Worm (Caenorhabditis elegans) whole organism, young adult: ENCODE results near the gene Y39A1A.24.

Source experiments
- B0019.2 ChIP-seq: fragments of 200-800 bp; sonication (Bioruptor generic); conservative IDR thresholded peaks from 2 replicates; pipeline ENCODE4 v1.3.6; 2022; ENCODE audit warnings: missing genetic modification reagents, missing genetic modification characterization, missing compliant biosample characterization
- B0336.3 ChIP-seq: fragments of 200-800 bp; sonication (Bioruptor generic); IDR thresholded peaks from 2 replicates; pipeline ENCODE4 v1.3.6; 2022; ENCODE audit warnings: missing genetic modification characterization, missing compliant biosample characterization
- C06A6.2 ChIP-seq: fragments of 200-800 bp; sonication (Bioruptor generic); conservative IDR thresholded peaks from 2 replicates; pipeline ENCODE4 v1.3.6; 2022; ENCODE audit warnings: missing genetic modification characterization, missing compliant biosample characterization
- D2030.7 ChIP-seq: fragments of 200-800 bp; sonication (Bioruptor generic); IDR thresholded peaks from 2 replicates; pipeline ENCODE4 v1.3.6; 2022; ENCODE audit warnings: missing genetic modification reagents, missing genetic modification characterization, missing compliant biosample characterization
- F23B12.7 ChIP-seq: sonication (generic microtip); optimal IDR thresholded peaks from 2 replicates; lab custom pipeline; 2017; ENCODE audit warnings: missing genetic modification characterization, mild to moderate bottlenecking, missing compliant biosample characterization, antibody characterized with exemption, moderate library complexity; ENCODE audit not compliant: insufficient read depth
- Y53G8AR.9 ChIP-seq: fragments of 200-800 bp; sonication (Bioruptor generic); conservative IDR thresholded peaks from 2 replicates; pipeline ENCODE4 v1.3.6; 2022; ENCODE audit warnings: missing genetic modification reagents, missing genetic modification characterization, missing compliant biosample characterization
- Y79H2A.3 ChIP-seq: fragments of 200-800 bp; sonication (Bioruptor generic); conservative IDR thresholded peaks from 2 replicates; pipeline ENCODE4 v1.3.6; 2022; ENCODE audit warnings: missing genetic modification reagents, missing genetic modification characterization, missing compliant biosample characterization
- akir-1 ChIP-seq: fragments of 200-800 bp; sonication (Bioruptor generic); optimal IDR thresholded peaks from 2 replicates; lab custom pipeline; 2018; ENCODE audit warnings: mild to moderate bottlenecking, missing genetic modification characterization, moderate library complexity, missing compliant biosample characterization
- ama-1 ChIP-seq, 3 experiments: fragments of 150-350 bp in 1 of 3; sonication (generic microtip) in 2 of 3; optimal IDR thresholded peaks; 2 replicates each; lab custom pipeline; 2014 to 2018; ENCODE audit warnings: missing biosample characterization in 2 of 3, missing genetic modification characterization in 2 of 3, missing genetic modification reagents in 2 of 3
- atf-7 ChIP-seq: sonication (generic microtip); optimal IDR thresholded peaks from 2 replicates; lab custom pipeline; 2017; ENCODE audit warnings: mild to moderate bottlenecking, missing genetic modification characterization, missing compliant biosample characterization
- athp-1 ChIP-seq: sonication (generic microtip); optimal IDR thresholded peaks from 2 replicates; lab custom pipeline; 2017; ENCODE audit warnings: mild to moderate bottlenecking, missing genetic modification characterization, missing compliant biosample characterization
- attf-5 ChIP-seq: fragments of 200-800 bp; sonication (Bioruptor generic); optimal IDR thresholded peaks from 2 replicates; lab custom pipeline; 2018; ENCODE audit warnings: mild to moderate bottlenecking, missing genetic modification characterization, missing compliant biosample characterization
- ceh-40 ChIP-seq: fragments of 200-800 bp; sonication (Bioruptor generic); IDR thresholded peaks from 2 replicates; pipeline ENCODE4 v1.3.6; 2022; ENCODE audit warnings: missing genetic modification characterization, missing compliant biosample characterization
- ceh-91 ChIP-seq: fragments of 200-800 bp; sonication (Bioruptor generic); IDR thresholded peaks from 2 replicates; pipeline ENCODE4 v1.3.6; 2022; ENCODE audit warnings: missing genetic modification reagents, missing genetic modification characterization, missing compliant biosample characterization
- dox-1 ChIP-seq: fragments of 200-800 bp; sonication (Bioruptor generic); IDR thresholded peaks from 2 replicates; pipeline ENCODE4 v1.3.6; 2022; ENCODE audit warnings: missing genetic modification reagents, missing genetic modification characterization, missing compliant biosample characterization
- dpl-1 ChIP-seq: fragments of 150-350 bp; optimal IDR thresholded peaks from 2 replicates; lab custom pipeline; 2014; ENCODE audit warnings: missing biosample characterization, missing genetic modification reagents, missing genetic modification characterization
- ekl-4 ChIP-seq: fragments of 200-800 bp; sonication (Bioruptor generic); IDR thresholded peaks from 2 replicates; pipeline ENCODE4 v1.3.6; 2022; ENCODE audit warnings: missing genetic modification reagents, missing genetic modification characterization, missing compliant biosample characterization
- fkh-3 ChIP-seq: sonication (generic microtip); optimal IDR thresholded peaks from 2 replicates; lab custom pipeline; 2016; ENCODE audit warnings: mild to moderate bottlenecking, missing genetic modification characterization, missing compliant biosample characterization
- gei-17 ChIP-seq: fragments of 200-800 bp; sonication (Bioruptor generic); optimal IDR thresholded peaks from 2 replicates; lab custom pipeline; 2018; ENCODE audit warnings: mild to moderate bottlenecking, missing genetic modification characterization, missing compliant biosample characterization
- hmg-1.2 ChIP-seq: fragments of 200-800 bp; sonication (Bioruptor generic); IDR thresholded peaks from 2 replicates; pipeline ENCODE4 v1.3.6; 2022; ENCODE audit warnings: missing genetic modification reagents, missing genetic modification characterization, missing compliant biosample characterization
- lag-1 ChIP-seq: fragments of 200-800 bp; sonication (Bioruptor generic); IDR thresholded peaks from 2 replicates; pipeline ENCODE4 v1.3.6; 2022; ENCODE audit warnings: missing genetic modification reagents, missing genetic modification characterization, missing compliant biosample characterization
- lin-26 ChIP-seq: fragments of 200-800 bp; sonication (Bioruptor generic); IDR thresholded peaks from 2 replicates; pipeline ENCODE4 v1.3.6; 2022; ENCODE audit warnings: missing genetic modification reagents, missing genetic modification characterization, missing compliant biosample characterization
- lin-35 ChIP-seq, 3 experiments: fragments of 150-350 bp in 2 of 3; sonication (generic microtip) in 1 of 3; optimal IDR thresholded peaks; 2 replicates each; lab custom pipeline; 2014 to 2018; ENCODE audit warnings: missing biosample characterization in 3 of 3, missing genetic modification characterization in 3 of 3, missing genetic modification reagents in 3 of 3
- lir-1 ChIP-seq: fragments of 200-800 bp; sonication (Bioruptor generic); conservative IDR thresholded peaks from 2 replicates; pipeline ENCODE4 v1.3.6; 2022; ENCODE audit warnings: missing genetic modification reagents, missing genetic modification characterization, missing compliant biosample characterization
- madf-3 ChIP-seq: fragments of 200-800 bp; sonication (Bioruptor generic); IDR thresholded peaks from 2 replicates; pipeline ENCODE4 v1.3.6; 2022; ENCODE audit warnings: missing genetic modification reagents, missing genetic modification characterization, missing compliant biosample characterization
- madf-6 ChIP-seq: fragments of 200-800 bp; sonication (Bioruptor generic); IDR thresholded peaks from 2 replicates; pipeline ENCODE4 v1.3.6; 2022; ENCODE audit warnings: missing genetic modification reagents, missing genetic modification characterization, missing compliant biosample characterization
- mes-4 ChIP-seq: sonication (generic microtip); optimal IDR thresholded peaks from 2 replicates; lab custom pipeline; 2016; ENCODE audit warnings: missing genotype, missing genetic modification characterization, missing compliant biosample characterization
- mxl-1 ChIP-seq: sonication (generic microtip); optimal IDR thresholded peaks from 2 replicates; lab custom pipeline; 2016; ENCODE audit warnings: missing genetic modification characterization, missing compliant biosample characterization
- nfya-1 ChIP-seq: sonication (generic microtip); optimal IDR thresholded peaks from 2 replicates; lab custom pipeline; 2017; ENCODE audit warnings: antibody characterized with exemption, missing compliant biosample characterization, missing genetic modification characterization, borderline replicate concordance; ENCODE audit not compliant: insufficient read depth
- nfyb-1 ChIP-seq: fragments of 200-800 bp; sonication (Bioruptor generic); IDR thresholded peaks from 2 replicates; pipeline ENCODE4 v1.3.6; 2022; ENCODE audit warnings: missing genetic modification reagents, missing genetic modification characterization, missing compliant biosample characterization
- nhr-179 ChIP-seq: sonication (generic microtip); optimal IDR thresholded peaks from 2 replicates; lab custom pipeline; 2016; ENCODE audit warnings: mild to moderate bottlenecking, missing genetic modification characterization, missing compliant biosample characterization
- nhr-27 ChIP-seq: fragments of 200-800 bp; sonication (Bioruptor generic); optimal IDR thresholded peaks from 2 replicates; lab custom pipeline; 2018; ENCODE audit warnings: mild to moderate bottlenecking, missing genetic modification characterization, moderate library complexity, missing compliant biosample characterization
- pha-4 ChIP-seq: fragments of 150-350 bp; sonication (generic microtip); optimal IDR thresholded peaks from 2 replicates; lab custom pipeline; 2014; ENCODE audit warnings: missing biosample characterization, missing genetic modification reagents, missing genetic modification characterization
- repo-1 ChIP-seq: sonication (generic microtip); optimal IDR thresholded peaks from 2 replicates; lab custom pipeline; 2017; ENCODE audit warnings: mild to moderate bottlenecking, missing genetic modification characterization, missing compliant biosample characterization
- snpc-1.1 ChIP-seq: sonication (generic microtip); optimal IDR thresholded peaks from 2 replicates; lab custom pipeline; 2017; ENCODE audit warnings: missing genetic modification characterization, mild to moderate bottlenecking, missing compliant biosample characterization, antibody characterized with exemption, moderate library complexity, missing genotype, missing genetic modification reagents; ENCODE audit not compliant: insufficient read depth
- snpc-3.4 ChIP-seq: sonication (generic microtip); optimal IDR thresholded peaks from 2 replicates; lab custom pipeline; 2017; ENCODE audit warnings: missing genetic modification characterization, mild to moderate bottlenecking, missing compliant biosample characterization, antibody characterized with exemption, moderate library complexity, missing genotype, missing genetic modification reagents
- snpc-4 ChIP-seq, 5 experiments: fragments of 150-350 bp in 1 of 5; sonication (generic microtip) in 4 of 5; optimal IDR thresholded peaks; 2 replicates each; lab custom pipeline; 2014 to 2018; ENCODE audit warnings: missing genetic modification characterization in 5 of 5, missing biosample characterization in 3 of 5, antibody characterized with exemption in 2 of 5, mild to moderate bottlenecking in 2 of 5, missing compliant biosample characterization in 2 of 5, missing genotype in 2 of 5, moderate library complexity in 2 of 5, missing genetic modification reagents in 1 of 5
- sptf-2 ChIP-seq: fragments of 200-800 bp; sonication (Bioruptor generic); optimal IDR thresholded peaks from 2 replicates; lab custom pipeline; 2018; ENCODE audit warnings: mild to moderate bottlenecking, missing genetic modification characterization, missing compliant biosample characterization
- tlf-1 ChIP-seq: fragments of 200-800 bp; sonication (Bioruptor generic); optimal IDR thresholded peaks from 2 replicates; lab custom pipeline; 2018; ENCODE audit warnings: mild to moderate bottlenecking, missing genetic modification characterization, missing compliant biosample characterization
- unc-130 ChIP-seq: sonication (generic microtip); optimal IDR thresholded peaks from 2 replicates; lab custom pipeline; 2016; ENCODE audit warnings: missing genetic modification reagents, missing genetic modification characterization, missing compliant biosample characterization
- unc-62 ChIP-seq: fragments of 150-350 bp; optimal IDR thresholded peaks from 2 replicates; lab custom pipeline; 2014; ENCODE audit warnings: missing biosample characterization, missing genetic modification reagents, missing genetic modification characterization
- zfh-2 ChIP-seq: fragments of 200-800 bp; sonication (Bioruptor generic); conservative IDR thresholded peaks from 2 replicates; pipeline ENCODE4 v1.3.6; 2022; ENCODE audit warnings: missing genetic modification reagents, missing genetic modification characterization, missing compliant biosample characterization
- zim-3 ChIP-seq: sonication (generic microtip); optimal IDR thresholded peaks from 2 replicates; lab custom pipeline; 2017; ENCODE audit warnings: mild to moderate bottlenecking, missing genetic modification characterization, moderate library complexity, missing compliant biosample characterization
- ztf-22 ChIP-seq: fragments of 200-800 bp; sonication (Bioruptor generic); optimal IDR thresholded peaks from 2 replicates; lab custom pipeline; 2018; ENCODE audit warnings: mild to moderate bottlenecking, missing genetic modification characterization, moderate library complexity, missing compliant biosample characterization
- ztf-3 ChIP-seq: fragments of 200-800 bp; sonication (Bioruptor generic); optimal IDR thresholded peaks from 2 replicates; lab custom pipeline; 2018; ENCODE audit warnings: mild to moderate bottlenecking, missing genetic modification characterization, missing compliant biosample characterization

Y39A1A.24 gene

ce11 chrIII:10599699-10600098, 12.7 kb upstream of the Y39A1A.24 start (continued):
- TF ChIP-seq F23B12.7 (tag; lab: Kevin White, UChicago) = peak; percentile 4
- no peak for TF ChIP-seq ztf-3 (GFP tag; lab: Kevin White, UChicago)
- TF ChIP-seq zfh-2 = no peak

- TF ChIP-seq madf-3 = no peak
- peak; percentile 55 for TF ChIP-seq tlf-1
- TF ChIP-seq madf-6 (GFP tag; lab: Robert Waterston, UW) = peak; percentile 93
- TF ChIP-seq nfyb-1 = no peak
- TF ChIP-seq unc-130 (GFP tag; lab: Kevin White, UChicago) = peak; percentile 19
- TF ChIP-seq dox-1 (GFP tag; lab: Robert Waterston, UW) = no peak
- TF ChIP-seq repo-1 (tag; lab: Kevin White, UChicago) = no peak
- no peak for TF ChIP-seq F23B12.7 (tag; lab: Kevin White, UChicago)
- no peak for TF ChIP-seq ceh-40 (GFP tag; lab: Robert Waterston, UW)
- TF ChIP-seq fkh-3 (tag; lab: Kevin White, UChicago) = no peak
- TF ChIP-seq hmg-1.2 (GFP tag; lab: Robert Waterston, UW) = peak; percentile 21; the same call in 1 of the 2 replicates
- no peak for TF ChIP-seq ztf-22 (GFP tag; lab: Kevin White, UChicago)
- TF ChIP-seq zim-3 (tag; lab: Kevin White, UChicago) = no peak
- no peak for TF ChIP-seq pha-4 (tag; lab: Kevin White, UChicago)
- peak; percentile 8 for TF ChIP-seq snpc-3.4 (tag; lab: Kevin White, UChicago)
- TF ChIP-seq mes-4 (tag; lab: Kevin White, UChicago) = no peak
- TF ChIP-seq C06A6.2 (GFP tag; lab: Robert Waterston, UW) = no peak
- TF ChIP-seq sptf-2 (GFP tag; lab: Kevin White, UChicago) = no peak
- no peak for TF ChIP-seq lag-1 (GFP tag; lab: Robert Waterston, UW)
- no peak for TF ChIP-seq nfya-1 (tag; lab: Kevin White, UChicago)
- no peak for TF ChIP-seq lin-26 (GFP tag; lab: Robert Waterston, UW)
- TF ChIP-seq lir-1 (GFP tag; lab: Robert Waterston, UW) = no peak
- TF ChIP-seq ceh-91 (GFP tag; lab: Robert Waterston, UW) = peak; percentile 84
- no peak for TF ChIP-seq lin-35 (GFP tag; optimal IDR thresholded peaks at IDR 0.05; lab: Kevin White, UChicago)
- no peak for TF ChIP-seq ekl-4 (GFP tag; lab: Robert Waterston, UW)
- 0 out of 2 replicates have a peak, but pooled peaks have one; percentile 26 for TF ChIP-seq Y79H2A.3 (GFP tag; lab: Robert Waterston, UW)
- TF ChIP-seq snpc-4 (GFP tag; optimal IDR thresholded peaks at IDR 0.05; lab: Kevin White, UChicago) = no peak
- TF ChIP-seq snpc-4 (tag; optimal IDR thresholded peaks at IDR 0.05; lab: Kevin White, UChicago) = peak in 1 of 4 experiments; percentile 0
- no peak for TF ChIP-seq zfh-2
- no peak for TF ChIP-seq mxl-1
- no peak for TF ChIP-seq akir-1 (GFP tag; lab: Kevin White, UChicago)
- TF ChIP-seq nhr-27 (tag; lab: Kevin White, UChicago) = no peak
- no peak for TF ChIP-seq ztf-3 (GFP tag; lab: Kevin White, UChicago)
- TF ChIP-seq gei-17 = no peak
- TF ChIP-seq atf-7 (tag; lab: Kevin White, UChicago) = no peak
- TF ChIP-seq ama-1 (optimal IDR thresholded peaks at IDR 0.05; lab: Kevin White, UChicago) = no peak
- TF ChIP-seq ama-1 (GFP tag; optimal IDR thresholded peaks at IDR 0.05; lab: Kevin White, UChicago) = no peak
- no peak for TF ChIP-seq B0019.2 (GFP tag; lab: Robert Waterston, UW)
- no peak for TF ChIP-seq nhr-179 (tag; lab: Kevin White, UChicago)
- peak; percentile 17 for TF ChIP-seq snpc-1.1 (tag; lab: Kevin White, UChicago)
- peak; percentile 27 for TF ChIP-seq dpl-1
- no peak for TF ChIP-seq Y53G8AR.9
- TF ChIP-seq athp-1 (tag; lab: Kevin White, UChicago) = no peak
- no peak for TF ChIP-seq attf-5
- TF ChIP-seq unc-62 (GFP tag; lab: Kevin White, UChicago) = no peak
- TF ChIP-seq B0336.3 (GFP tag; lab: Robert Waterston, UW) = no peak
- peak; percentile 74 for TF ChIP-seq D2030.7 (GFP tag; lab: Robert Waterston, UW)
Observed at ce11 chrIII:10600138-10600626, 12.3 kb upstream of the Y39A1A.24 start, which contains the start of gene epg-6. Gene epg-6 (minus strand): TSS chrIII:10600188.
